Worm (Caenorhabditis elegans) whole organism, young adult: ENCODE data around the gene unc-132.

Experiments used
- B0336.3 ChIP-seq: fragments of 200-800 bp; sonication (Bioruptor generic); IDR thresholded peaks from 2 replicates; pipeline ENCODE4 v1.3.6; 2022; ENCODE audit warnings: missing genetic modification characterization, missing compliant biosample characterization
- F33H1.4 ChIP-seq: fragments of 200-800 bp; sonication (Bioruptor generic); IDR thresholded peaks from 2 replicates; pipeline ENCODE4 v1.3.6; 2022; ENCODE audit warnings: missing genetic modification reagents, missing genetic modification characterization, missing compliant biosample characterization
- F37B4.10 ChIP-seq: fragments of 200-800 bp; sonication (Bioruptor generic); IDR thresholded peaks from 2 replicates; pipeline ENCODE4 v1.3.6; 2022; ENCODE audit warnings: missing genetic modification characterization, missing compliant biosample characterization
- F49E8.2 ChIP-seq: sonication (generic microtip); optimal IDR thresholded peaks from 3 replicates; lab custom pipeline; 2017; ENCODE audit warnings: missing genetic modification characterization, mild to moderate bottlenecking, missing compliant biosample characterization, antibody characterized with exemption, moderate library complexity; ENCODE audit not compliant: insufficient read depth
- F55B11.4 ChIP-seq: sonication (generic microtip); optimal IDR thresholded peaks from 2 replicates; lab custom pipeline; 2016; ENCODE audit warnings: missing compliant biosample characterization, missing genetic modification characterization, borderline replicate concordance; ENCODE audit not compliant: insufficient read depth
- T26A5.8 ChIP-seq: sonication (generic microtip); optimal IDR thresholded peaks from 2 replicates; lab custom pipeline; 2016; ENCODE audit warnings: missing genetic modification characterization, missing compliant biosample characterization
- Y67H2A.10 ChIP-seq: fragments of 200-800 bp; sonication (Bioruptor generic); conservative IDR thresholded peaks from 2 replicates; pipeline ENCODE4 v1.3.6; 2022; ENCODE audit warnings: missing genetic modification reagents, missing genetic modification characterization, missing compliant biosample characterization
- akir-1 ChIP-seq: fragments of 200-800 bp; sonication (Bioruptor generic); optimal IDR thresholded peaks from 2 replicates; lab custom pipeline; 2018; ENCODE audit warnings: mild to moderate bottlenecking, missing genetic modification characterization, moderate library complexity, missing compliant biosample characterization
- aptf-2 ChIP-seq: fragments of 200-800 bp; sonication (Bioruptor generic); conservative IDR thresholded peaks from 2 replicates; pipeline ENCODE4 v1.3.6; 2022; ENCODE audit warnings: missing genetic modification reagents, missing genetic modification characterization, missing compliant biosample characterization
- atf-7 ChIP-seq: sonication (generic microtip); optimal IDR thresholded peaks from 2 replicates; lab custom pipeline; 2017; ENCODE audit warnings: mild to moderate bottlenecking, missing genetic modification characterization, missing compliant biosample characterization
- attf-5 ChIP-seq: fragments of 200-800 bp; sonication (Bioruptor generic); optimal IDR thresholded peaks from 2 replicates; lab custom pipeline; 2018; ENCODE audit warnings: mild to moderate bottlenecking, missing genetic modification characterization, missing compliant biosample characterization
- bed-1 ChIP-seq: fragments of 200-800 bp; sonication (Bioruptor generic); IDR thresholded peaks from 2 replicates; pipeline ENCODE4 v1.3.6; 2022; ENCODE audit warnings: missing genetic modification reagents, missing genetic modification characterization, missing compliant biosample characterization
- cebp-1 ChIP-seq, 2 experiments: fragments of 200-800 bp in 1 of 2; sonication (Bioruptor generic) in 1 of 2; sonication (generic microtip) in 1 of 2; IDR thresholded peaks in 1 of 2; optimal IDR thresholded peaks in 1 of 2; 2 replicates each; pipeline versions ENCODE4 v1.3.6 to Lab custom; 2017 to 2022; ENCODE audit warnings: missing compliant biosample characterization in 2 of 2, missing genetic modification characterization in 2 of 2, mild to moderate bottlenecking in 1 of 2, missing genetic modification reagents in 1 of 2, moderate library complexity in 1 of 2
- ceh-40 ChIP-seq: fragments of 200-800 bp; sonication (Bioruptor generic); IDR thresholded peaks from 2 replicates; pipeline ENCODE4 v1.3.6; 2022; ENCODE audit warnings: missing genetic modification characterization, missing compliant biosample characterization
- ceh-79 ChIP-seq: sonication (generic microtip); optimal IDR thresholded peaks from 2 replicates; lab custom pipeline; 2017; ENCODE audit warnings: mild to moderate bottlenecking, missing genetic modification characterization, missing compliant biosample characterization
- dox-1 ChIP-seq: fragments of 200-800 bp; sonication (Bioruptor generic); IDR thresholded peaks from 2 replicates; pipeline ENCODE4 v1.3.6; 2022; ENCODE audit warnings: missing genetic modification reagents, missing genetic modification characterization, missing compliant biosample characterization
- gei-17 ChIP-seq: fragments of 200-800 bp; sonication (Bioruptor generic); optimal IDR thresholded peaks from 2 replicates; lab custom pipeline; 2018; ENCODE audit warnings: mild to moderate bottlenecking, missing genetic modification characterization, missing compliant biosample characterization
- hlh-12 ChIP-seq: sonication (generic microtip); optimal IDR thresholded peaks from 2 replicates; lab custom pipeline; 2016; ENCODE audit warnings: missing genetic modification characterization, missing compliant biosample characterization
- hmg-20 ChIP-seq: fragments of 200-800 bp; sonication (Bioruptor generic); IDR thresholded peaks from 2 replicates; pipeline ENCODE4 v1.3.6; 2022; ENCODE audit warnings: missing genetic modification reagents, missing genetic modification characterization, missing compliant biosample characterization
- let-607 ChIP-seq, 2 experiments: fragments of 200-800 bp in 1 of 2; sonication (Bioruptor generic) in 1 of 2; sonication (generic microtip) in 1 of 2; optimal IDR thresholded peaks; 2 replicates each; lab custom pipeline; 2016 to 2018; ENCODE audit warnings: mild to moderate bottlenecking in 2 of 2, missing compliant biosample characterization in 2 of 2, missing genetic modification characterization in 2 of 2, moderate library complexity in 2 of 2, missing genotype in 1 of 2
- lin-54 ChIP-seq: fragments of 200-800 bp; sonication (Bioruptor generic); optimal IDR thresholded peaks from 2 replicates; lab custom pipeline; 2018; ENCODE audit warnings: mild to moderate bottlenecking, missing genetic modification characterization, missing compliant biosample characterization
- lsl-1 ChIP-seq: fragments of 200-800 bp; sonication (Bioruptor generic); optimal IDR thresholded peaks from 2 replicates; lab custom pipeline; 2018; ENCODE audit warnings: mild to moderate bottlenecking, missing genetic modification characterization, moderate library complexity, missing compliant biosample characterization
- lsy-27 ChIP-seq: sonication (generic microtip); optimal IDR thresholded peaks from 2 replicates; lab custom pipeline; 2017; ENCODE audit warnings: missing genetic modification characterization, mild to moderate bottlenecking, missing compliant biosample characterization, antibody characterized with exemption, missing genotype, borderline replicate concordance; ENCODE audit not compliant: insufficient read depth
- madf-10 ChIP-seq: sonication (generic microtip); optimal IDR thresholded peaks from 2 replicates; lab custom pipeline; 2016; ENCODE audit warnings: mild to moderate bottlenecking, missing genetic modification characterization, missing compliant biosample characterization
- madf-8 ChIP-seq: fragments of 200-800 bp; sonication (Bioruptor generic); conservative IDR thresholded peaks from 2 replicates; pipeline ENCODE4 v1.3.6; 2022; ENCODE audit warnings: missing genetic modification reagents, missing genetic modification characterization, missing compliant biosample characterization
- mcd-1 ChIP-seq: fragments of 200-800 bp; sonication (Bioruptor generic); IDR thresholded peaks from 2 replicates; pipeline ENCODE4 v1.3.6; 2022; ENCODE audit warnings: missing genetic modification reagents, missing genetic modification characterization, missing compliant biosample characterization
- mxl-1 ChIP-seq: sonication (generic microtip); optimal IDR thresholded peaks from 2 replicates; lab custom pipeline; 2016; ENCODE audit warnings: missing genetic modification characterization, missing compliant biosample characterization
- nhr-120 ChIP-seq: fragments of 200-800 bp; sonication (Bioruptor generic); IDR thresholded peaks from 2 replicates; pipeline ENCODE4 v1.3.6; 2022; ENCODE audit warnings: missing genetic modification characterization, missing compliant biosample characterization
- nhr-80 ChIP-seq: sonication (generic microtip); optimal IDR thresholded peaks from 2 replicates; lab custom pipeline; 2016; ENCODE audit warnings: missing genetic modification characterization, missing compliant biosample characterization
- nhr-90 ChIP-seq: sonication (generic microtip); optimal IDR thresholded peaks from 2 replicates; lab custom pipeline; 2016; ENCODE audit warnings: missing genotype, mild to moderate bottlenecking, missing genetic modification characterization, missing compliant biosample characterization
- rcor-1 ChIP-seq: fragments of 200-800 bp; sonication (Bioruptor generic); IDR thresholded peaks from 2 replicates; pipeline ENCODE4 v1.3.6; 2022; ENCODE audit warnings: missing genetic modification reagents, missing genetic modification characterization, missing compliant biosample characterization
- rec-8 ChIP-seq, 2 experiments: sonication (generic microtip); optimal IDR thresholded peaks; 2 replicates each; lab custom pipeline; 2016; ENCODE audit warnings: mild to moderate bottlenecking in 2 of 2, missing genetic modification characterization in 2 of 2, missing genetic modification reagents in 2 of 2, missing genotype in 2 of 2, missing biosample characterization in 1 of 2, missing compliant biosample characterization in 1 of 2, moderate library complexity in 1 of 2
- snpc-3.4 ChIP-seq: sonication (generic microtip); optimal IDR thresholded peaks from 2 replicates; lab custom pipeline; 2017; ENCODE audit warnings: missing genetic modification characterization, mild to moderate bottlenecking, missing compliant biosample characterization, antibody characterized with exemption, moderate library complexity, missing genotype, missing genetic modification reagents
- snpc-4 ChIP-seq, 5 experiments: fragments of 150-350 bp in 1 of 5; sonication (generic microtip) in 4 of 5; optimal IDR thresholded peaks; 2 replicates each; lab custom pipeline; 2014 to 2018; ENCODE audit warnings: missing genetic modification characterization in 5 of 5, missing biosample characterization in 3 of 5, antibody characterized with exemption in 2 of 5, mild to moderate bottlenecking in 2 of 5, missing compliant biosample characterization in 2 of 5, missing genotype in 2 of 5, moderate library complexity in 2 of 5, missing genetic modification reagents in 1 of 5
- somi-1 ChIP-seq: fragments of 200-800 bp; sonication (Bioruptor generic); optimal IDR thresholded peaks from 2 replicates; lab custom pipeline; 2018; ENCODE audit warnings: mild to moderate bottlenecking, missing genetic modification characterization, missing compliant biosample characterization
- sptf-2 ChIP-seq: fragments of 200-800 bp; sonication (Bioruptor generic); optimal IDR thresholded peaks from 2 replicates; lab custom pipeline; 2018; ENCODE audit warnings: mild to moderate bottlenecking, missing genetic modification characterization, missing compliant biosample characterization
- tbp1 ChIP-seq: fragments of 200-800 bp; sonication (Bioruptor generic); optimal IDR thresholded peaks from 2 replicates; lab custom pipeline; 2018; ENCODE audit warnings: mild to moderate bottlenecking, missing genetic modification characterization, missing compliant biosample characterization
- unc-62 ChIP-seq: fragments of 150-350 bp; optimal IDR thresholded peaks from 2 replicates; lab custom pipeline; 2014; ENCODE audit warnings: missing biosample characterization, missing genetic modification reagents, missing genetic modification characterization
- zfh-2 ChIP-seq: fragments of 200-800 bp; sonication (Bioruptor generic); conservative IDR thresholded peaks from 2 replicates; pipeline ENCODE4 v1.3.6; 2022; ENCODE audit warnings: missing genetic modification reagents, missing genetic modification characterization, missing compliant biosample characterization
- zim-3 ChIP-seq: sonication (generic microtip); optimal IDR thresholded peaks from 2 replicates; lab custom pipeline; 2017; ENCODE audit warnings: mild to moderate bottlenecking, missing genetic modification characterization, moderate library complexity, missing compliant biosample characterization
- ztf-18 ChIP-seq: sonication (generic microtip); optimal IDR thresholded peaks from 2 replicates; lab custom pipeline; 2016; ENCODE audit warnings: missing genotype, mild to moderate bottlenecking, missing genetic modification characterization, missing compliant biosample characterization
- ztf-22 ChIP-seq: fragments of 200-800 bp; sonication (Bioruptor generic); optimal IDR thresholded peaks from 2 replicates; lab custom pipeline; 2018; ENCODE audit warnings: mild to moderate bottlenecking, missing genetic modification characterization, moderate library complexity, missing compliant biosample characterization
- ztf-25 ChIP-seq: fragments of 200-800 bp; sonication (Bioruptor generic); IDR thresholded peaks from 2 replicates; pipeline ENCODE4 v1.3.6; 2022; ENCODE audit warnings: missing genetic modification reagents, missing genetic modification characterization, missing compliant biosample characterization

unc-132 gene

DNA sequence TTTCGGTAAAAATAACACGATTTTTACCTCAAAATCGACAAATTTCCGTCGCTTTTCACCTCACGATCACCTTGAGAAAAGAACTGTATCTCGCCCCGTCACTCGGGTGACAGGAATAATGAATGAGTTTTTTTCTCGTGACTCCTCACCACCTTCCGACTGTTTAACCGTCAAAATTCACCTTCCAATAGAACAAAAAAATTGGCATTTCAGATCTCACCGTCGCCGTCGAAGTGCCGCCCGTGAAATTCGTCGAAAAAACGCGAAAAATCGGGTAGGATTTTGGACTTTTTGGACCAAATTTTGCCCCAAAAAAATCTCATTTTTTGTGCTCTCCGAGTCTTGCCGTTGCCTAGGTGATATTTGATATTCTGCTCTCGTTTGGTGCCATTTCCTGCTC, at the start of gene unc-132:
TSS of gene unc-132 (plus strand) at position 208 of the 400 bp plus-strand sequence.
- no peak for TF ChIP-seq dox-1 (GFP tag; lab: Robert Waterston, UW)
- no peak for TF ChIP-seq ztf-25 (GFP tag; lab: Robert Waterston, UW)
- TF ChIP-seq lin-54 (GFP tag; lab: Kevin White, UChicago): no peak
- no peak for TF ChIP-seq nhr-90 (tag; lab: Kevin White, UChicago)
- TF ChIP-seq F55B11.4 (tag; lab: Kevin White, UChicago): no peak
- no peak for TF ChIP-seq hlh-12 (tag; lab: Kevin White, UChicago)

DNA sequence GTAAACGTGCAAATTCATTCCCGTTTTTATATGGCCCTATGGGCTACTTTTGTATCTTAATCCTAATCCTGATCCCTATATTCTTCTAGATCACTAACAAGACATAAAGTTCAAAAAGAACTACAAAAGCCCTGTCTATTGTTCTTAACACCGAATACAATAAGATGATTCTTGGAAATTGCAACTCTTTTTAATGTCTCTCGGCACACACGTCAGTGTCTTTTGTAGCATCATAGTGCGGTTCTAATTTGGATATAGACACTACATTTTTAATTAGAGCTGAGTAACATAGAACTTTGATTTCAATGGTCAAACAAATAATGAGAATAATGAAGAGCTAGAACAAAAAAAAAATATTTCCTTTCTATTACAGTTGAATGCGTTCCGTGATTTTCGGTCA, 47.0 kb upstream of the unc-132 start:
- no peak for TF ChIP-seq madf-8 (GFP tag; lab: Robert Waterston, UW)
- no peak for TF ChIP-seq akir-1 (GFP tag; lab: Kevin White, UChicago)
- no peak for TF ChIP-seq snpc-3.4 (tag; lab: Kevin White, UChicago)
- TF ChIP-seq ztf-18 (tag; lab: Kevin White, UChicago): no peak
- no peak for TF ChIP-seq F33H1.4
- TF ChIP-seq rcor-1 (GFP tag; lab: Robert Waterston, UW): no peak
- no peak for TF ChIP-seq sptf-2 (GFP tag; lab: Kevin White, UChicago)
- no peak for TF ChIP-seq T26A5.8 (tag; lab: Kevin White, UChicago)
- no peak for TF ChIP-seq rec-8 (tag; optimal IDR thresholded peaks at IDR 0.05; lab: Kevin White, UChicago)

DNA sequence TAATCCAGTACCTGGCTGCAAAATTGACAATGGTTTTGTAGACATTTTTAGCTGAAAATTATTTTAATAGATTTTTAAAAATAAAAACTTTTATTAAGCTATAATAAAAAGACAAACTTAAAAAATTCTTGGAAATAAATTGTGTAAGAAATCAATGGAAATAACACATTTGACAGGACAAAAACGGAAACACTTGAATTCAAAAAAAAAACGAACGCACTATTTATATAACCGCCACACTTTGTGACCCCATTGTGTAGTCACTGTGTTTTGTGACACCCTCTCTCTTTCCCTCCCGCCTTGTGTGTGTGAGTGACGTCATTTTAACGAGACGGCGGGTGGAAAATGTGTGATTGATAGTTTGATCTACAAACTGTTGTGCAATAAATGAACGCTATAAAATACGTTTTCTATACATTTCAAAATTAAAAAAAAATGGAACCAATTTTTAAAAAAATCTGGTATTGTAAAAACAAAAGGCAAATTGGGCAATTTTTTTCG, 42.7 kb upstream of the unc-132 start, which contains the start of gene F59B1.8:
TSS of gene F59B1.8 (minus strand) at position 51 of the 501 bp plus-strand sequence.
- TF ChIP-seq nhr-80: peak; percentile 83
- TF ChIP-seq atf-7 (tag; lab: Kevin White, UChicago): peak; percentile 99
- 0 out of 2 replicates have a peak, but pooled peaks have one; percentile 20 for TF ChIP-seq B0336.3
- TF ChIP-seq Y67H2A.10: no peak
- TF ChIP-seq let-607 (tag; optimal IDR thresholded peaks at IDR 0.05; lab: Kevin White, UChicago): peak in 1 of 2 experiments; percentile 23
- no peak for TF ChIP-seq nhr-120
- no peak for TF ChIP-seq mxl-1 (tag; lab: Kevin White, UChicago)
- TF ChIP-seq lsy-27 (tag; lab: Kevin White, UChicago): no peak
- TF ChIP-seq F37B4.10 (GFP tag; lab: Robert Waterston, UW): no peak
- peak; percentile 14 for TF ChIP-seq lin-54 (GFP tag; lab: Kevin White, UChicago)
- TF ChIP-seq hmg-20 (GFP tag; lab: Robert Waterston, UW): no peak
- no peak for TF ChIP-seq somi-1 (GFP tag; lab: Kevin White, UChicago)
- no peak for TF ChIP-seq bed-1
- TF ChIP-seq madf-10: peak; percentile 60
- no peak for TF ChIP-seq F49E8.2
- TF ChIP-seq ceh-79 (tag; lab: Kevin White, UChicago): no peak
- TF ChIP-seq madf-8 (GFP tag; lab: Robert Waterston, UW): no peak
- TF ChIP-seq aptf-2 (GFP tag; lab: Robert Waterston, UW): no peak
- TF ChIP-seq ceh-40 (GFP tag; lab: Robert Waterston, UW): no peak
- no peak for TF ChIP-seq zim-3 (tag; lab: Kevin White, UChicago)
- TF ChIP-seq dox-1 (GFP tag; lab: Robert Waterston, UW): peak; percentile 49; the same call in 1 of the 2 replicates
- TF ChIP-seq lsl-1 (GFP tag; lab: Kevin White, UChicago): no peak
- peak; percentile 45 for TF ChIP-seq ztf-22 (GFP tag; lab: Kevin White, UChicago)
- TF ChIP-seq zfh-2 (GFP tag; lab: Robert Waterston, UW): no peak
- TF ChIP-seq snpc-4 (GFP tag; optimal IDR thresholded peaks at IDR 0.05; lab: Kevin White, UChicago): no peak
- peak in 1 of 4 experiments; percentile 59 for TF ChIP-seq snpc-4 (tag; optimal IDR thresholded peaks at IDR 0.05; lab: Kevin White, UChicago)
- TF ChIP-seq cebp-1 (GFP tag; IDR thresholded peaks at IDR 0.05; lab: Robert Waterston, UW): peak; percentile 47; the same call in 1 of the 2 replicates
- peak; percentile 74 for TF ChIP-seq cebp-1 (tag; optimal IDR thresholded peaks at IDR 0.05; lab: Kevin White, UChicago)
- TF ChIP-seq unc-62: peak; percentile 92
- TF ChIP-seq gei-17 (GFP tag; lab: Kevin White, UChicago): peak; percentile 1
- peak; percentile 14 for TF ChIP-seq attf-5
- TF ChIP-seq tbp1 (GFP tag; lab: Kevin White, UChicago): peak; percentile 56
- no peak for TF ChIP-seq mcd-1 (GFP tag; lab: Robert Waterston, UW)
